Worm (Caenorhabditis elegans) whole organism, L4 larva: ENCODE results near the gene str-252.

Source experiments
- D1046.2 ChIP-seq: fragments of 200-800 bp; sonication (Bioruptor generic); IDR thresholded peaks from 2 replicates; pipeline ENCODE4 v1.3.6; 2022; ENCODE audit warnings: missing genetic modification characterization, missing compliant biosample characterization
- F10B5.3 ChIP-seq: sonication (generic microtip); optimal IDR thresholded peaks from 2 replicates; lab custom pipeline; 2016; ENCODE audit warnings: mild to moderate bottlenecking, missing genetic modification characterization, missing compliant biosample characterization
- F49E8.2 ChIP-seq: sonication (generic microtip); optimal IDR thresholded peaks from 2 replicates; lab custom pipeline; 2016; ENCODE audit warnings: missing compliant biosample characterization, mild to moderate bottlenecking, missing genetic modification characterization, borderline replicate concordance
- T26A8.4 ChIP-seq: fragments of 200-800 bp; sonication (Bioruptor generic); IDR thresholded peaks from 2 replicates; pipeline ENCODE4 v1.3.6; 2022; ENCODE audit warnings: missing genetic modification characterization, missing compliant biosample characterization
- Y105C5A.15 ChIP-seq: fragments of 200-800 bp; sonication (Bioruptor generic); IDR thresholded peaks from 2 replicates; pipeline ENCODE4 v1.3.6; 2022; ENCODE audit warnings: missing genetic modification characterization, missing compliant biosample characterization
- Y75B8A.6 ChIP-seq: fragments of 200-800 bp; sonication (Bioruptor generic); IDR thresholded peaks from 2 replicates; pipeline ENCODE4 v1.3.6; 2022; ENCODE audit warnings: missing genetic modification reagents, missing genetic modification characterization, missing compliant biosample characterization
- aha-1 ChIP-seq: fragments of 150-350 bp; peaks from one replicate; lab custom pipeline; 2014; ENCODE audit warnings: missing biosample characterization, missing genetic modification characterization
- aly-2 ChIP-seq: sonication (generic microtip); optimal IDR thresholded peaks from 2 replicates; lab custom pipeline; 2018; ENCODE audit warnings: missing biosample characterization, missing genetic modification characterization
- attf-4 ChIP-seq: sonication (generic microtip); optimal IDR thresholded peaks from 3 replicates; lab custom pipeline; 2017; ENCODE audit warnings: missing biosample characterization, missing genetic modification characterization
- ceh-32 ChIP-seq: sonication (generic microtip); optimal IDR thresholded peaks from 2 replicates; lab custom pipeline; 2016; ENCODE audit warnings: mild to moderate bottlenecking, missing genetic modification characterization, missing compliant biosample characterization; ENCODE audit not compliant: poor library complexity
- ceh-62 ChIP-seq: sonication (generic microtip); optimal IDR thresholded peaks from 2 replicates; lab custom pipeline; 2017; ENCODE audit warnings: missing biosample characterization, missing genetic modification characterization
- ceh-82 ChIP-seq: sonication (generic microtip); optimal IDR thresholded peaks from 2 replicates; lab custom pipeline; 2017; ENCODE audit warnings: missing biosample characterization, missing genetic modification characterization
- ces-1 ChIP-seq: fragments of 150-350 bp; sonication (generic microtip); optimal IDR thresholded peaks from 4 replicates; lab custom pipeline; 2014; ENCODE audit warnings: missing biosample characterization, missing genetic modification reagents, missing genetic modification characterization
- ctbp-1 ChIP-seq: fragments of 200-800 bp; sonication (Bioruptor generic); IDR thresholded peaks from 2 replicates; pipeline ENCODE4 v1.3.6; 2022; ENCODE audit warnings: missing genetic modification reagents, missing genetic modification characterization, missing compliant biosample characterization
- dmd-8 ChIP-seq: fragments of 200-800 bp; sonication (Bioruptor generic); IDR thresholded peaks from 2 replicates; pipeline ENCODE4 v1.3.6; 2022; ENCODE audit warnings: missing genetic modification characterization, missing compliant biosample characterization
- dpl-1 ChIP-seq: fragments of 150-350 bp; optimal IDR thresholded peaks from 2 replicates; lab custom pipeline; 2014; ENCODE audit warnings: missing biosample characterization, missing genetic modification reagents, missing genetic modification characterization
- egl-27 ChIP-seq: sonication (generic microtip); optimal IDR thresholded peaks from 3 replicates; lab custom pipeline; 2017; ENCODE audit warnings: missing biosample characterization, missing genetic modification reagents, missing genetic modification characterization
- egl-43 ChIP-seq: fragments of 200-800 bp; sonication (Bioruptor generic); IDR thresholded peaks from 2 replicates; pipeline ENCODE4 v1.3.6; 2022; ENCODE audit warnings: missing genetic modification reagents, missing genetic modification characterization, missing compliant biosample characterization
- hlh-30 ChIP-seq: sonication (generic microtip); optimal IDR thresholded peaks from 2 replicates; lab custom pipeline; 2017; ENCODE audit warnings: antibody characterized with exemption, mild to moderate bottlenecking, missing genetic modification characterization, missing compliant biosample characterization; ENCODE audit not compliant: insufficient read depth
- lin-38 ChIP-seq: fragments of 200-800 bp; sonication (Bioruptor generic); IDR thresholded peaks from 2 replicates; pipeline ENCODE4 v1.3.6; 2022; ENCODE audit warnings: missing genetic modification reagents, missing genetic modification characterization, missing compliant biosample characterization
- lin-39 ChIP-seq: fragments of 150-350 bp; optimal IDR thresholded peaks from 2 replicates; lab custom pipeline; 2014; ENCODE audit warnings: missing biosample characterization, missing genetic modification reagents, missing genetic modification characterization
- madf-5 ChIP-seq, 2 experiments: fragments of 200-800 bp; sonication (Bioruptor generic); IDR thresholded peaks; 2 replicates each; pipeline ENCODE4 v1.3.6; 2022; ENCODE audit warnings: missing compliant biosample characterization in 2 of 2, missing genetic modification characterization in 2 of 2
- madf-9 ChIP-seq: fragments of 200-800 bp; sonication (Bioruptor generic); conservative IDR thresholded peaks from 2 replicates; pipeline ENCODE4 v1.3.6; 2022; ENCODE audit warnings: missing genetic modification reagents, missing genetic modification characterization, missing compliant biosample characterization
- mep-1 ChIP-seq: fragments of 150-350 bp; sonication (generic microtip); optimal IDR thresholded peaks from 3 replicates; lab custom pipeline; 2014; ENCODE audit warnings: missing biosample characterization, missing genetic modification characterization
- nhr-10 ChIP-seq: fragments of 150-350 bp; optimal IDR thresholded peaks from 2 replicates; lab custom pipeline; 2014; ENCODE audit warnings: missing biosample characterization, missing genetic modification characterization
- nhr-111 ChIP-seq: fragments of 200-800 bp; sonication (Bioruptor generic); optimal IDR thresholded peaks from 2 replicates; lab custom pipeline; 2018; ENCODE audit warnings: mild to moderate bottlenecking, missing genetic modification characterization, missing compliant biosample characterization
- nhr-28 ChIP-seq: fragments of 150-350 bp; optimal IDR thresholded peaks from 2 replicates; lab custom pipeline; 2014; ENCODE audit warnings: missing biosample characterization, missing genetic modification characterization
- pha-4 ChIP-seq, 2 experiments: fragments of 150-350 bp in 1 of 2; fragments of 200-800 bp in 1 of 2; sonication (Bioruptor generic) in 1 of 2; IDR thresholded peaks in 1 of 2; optimal IDR thresholded peaks in 1 of 2; 2 replicates each; pipeline versions ENCODE4 v1.3.6 to Lab custom; 2014 to 2022; ENCODE audit warnings: missing genetic modification characterization in 2 of 2, missing genetic modification reagents in 2 of 2, missing biosample characterization in 1 of 2, missing compliant biosample characterization in 1 of 2
- set-16 ChIP-seq: fragments of 200-800 bp; sonication (Bioruptor generic); IDR thresholded peaks from 2 replicates; pipeline ENCODE4 v1.3.6; 2022; ENCODE audit warnings: missing genetic modification reagents, missing genetic modification characterization, missing compliant biosample characterization
- skn-1 ChIP-seq: fragments of 150-350 bp; optimal IDR thresholded peaks from 2 replicates; lab custom pipeline; 2014; ENCODE audit warnings: missing biosample characterization, missing genetic modification characterization
- tra-1 ChIP-seq: fragments of 200-800 bp; sonication (Bioruptor generic); IDR thresholded peaks from 2 replicates; pipeline ENCODE4 v1.3.6; 2022; ENCODE audit warnings: missing genetic modification reagents, missing genetic modification characterization, missing compliant biosample characterization
- unc-62 ChIP-seq, 3 experiments: fragments of 150-350 bp in 1 of 3; sonication (generic microtip); optimal IDR thresholded peaks in 2 of 3; peaks in 1 of 3; 1 replicate in 1 of 3; 2 replicates in 2 of 3; lab custom pipeline; 2014 to 2017; ENCODE audit warnings: missing biosample characterization in 3 of 3, missing genetic modification characterization in 3 of 3, missing genetic modification reagents in 3 of 3, missing genotype in 1 of 3
- zfp-3 ChIP-seq: fragments of 200-800 bp; sonication (Bioruptor generic); conservative IDR thresholded peaks from 2 replicates; pipeline ENCODE4 v1.3.6; 2022; ENCODE audit warnings: missing genetic modification reagents, missing genetic modification characterization, missing compliant biosample characterization
- zip-11 ChIP-seq: fragments of 200-800 bp; sonication (Bioruptor generic); IDR thresholded peaks from 2 replicates; pipeline ENCODE4 v1.3.6; 2022; ENCODE audit warnings: missing genetic modification characterization, missing compliant biosample characterization
- zip-2 ChIP-seq: fragments of 150-350 bp; optimal IDR thresholded peaks from 2 replicates; lab custom pipeline; 2014; ENCODE audit warnings: missing biosample characterization, missing genetic modification characterization

str-252 gene

ce11 chrV:13926398-13926797, 10.1 kb downstream of the str-252 start, which contains the start of gene srxa-12:
TSS of gene srxa-12 (plus strand) at chrV:13926698.
- TF ChIP-seq madf-5 (GFP tag; IDR thresholded peaks at IDR 0.05; lab: Robert Waterston, UW): no peak
- no peak for TF ChIP-seq Y75B8A.6 (GFP tag; lab: Robert Waterston, UW)
- TF ChIP-seq zip-2 (tag; lab: Kevin White, UChicago): no peak
- TF ChIP-seq tra-1 (GFP tag; lab: Robert Waterston, UW): no peak
- TF ChIP-seq F49E8.2 (tag; lab: Kevin White, UChicago): no peak
- TF ChIP-seq T26A8.4 (GFP tag; lab: Robert Waterston, UW): no peak
- no peak for TF ChIP-seq zip-11 (GFP tag; lab: Robert Waterston, UW)
- no peak for TF ChIP-seq D1046.2
- TF ChIP-seq ceh-32 (tag; lab: Kevin White, UChicago): no peak
- TF ChIP-seq pha-4 (GFP tag; IDR thresholded peaks at IDR 0.05; lab: Robert Waterston, UW): no peak
- TF ChIP-seq pha-4 (tag; optimal IDR thresholded peaks at IDR 0.05; lab: Kevin White, UChicago): no peak
- no peak for TF ChIP-seq lin-38 (GFP tag; lab: Robert Waterston, UW)
- TF ChIP-seq, all 104 proteins: peak for 0

DNA sequence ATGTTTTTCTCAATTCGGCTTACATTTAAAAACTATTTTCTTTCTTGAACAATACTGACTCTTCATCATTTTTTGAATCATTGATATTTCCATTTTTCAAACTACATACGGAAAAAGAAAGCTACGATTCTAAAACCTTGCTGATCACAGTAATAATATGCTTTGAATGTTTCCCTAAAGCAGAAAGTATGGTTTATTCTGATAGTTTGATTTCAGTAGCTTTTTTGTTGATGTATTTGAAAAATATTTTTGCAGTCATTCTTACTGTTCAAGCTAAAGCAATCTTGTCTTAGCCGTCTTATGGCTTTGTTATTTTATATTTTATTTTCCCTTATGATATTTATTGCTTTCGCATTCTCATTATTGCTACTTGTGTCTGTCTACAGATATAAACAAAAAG, 13.2 kb downstream of the str-252 start, which contains the start of gene srxa-13:
srxa-13 (plus strand) TSS at position 301 of the 400 bp plus-strand sequence.
- TF ChIP-seq aly-2 (tag; lab: Kevin White, UChicago): no peak
- no peak for TF ChIP-seq ces-1 (GFP tag; lab: Kevin White, UChicago)
- no peak for TF ChIP-seq dmd-8 (GFP tag; lab: Robert Waterston, UW)

DNA sequence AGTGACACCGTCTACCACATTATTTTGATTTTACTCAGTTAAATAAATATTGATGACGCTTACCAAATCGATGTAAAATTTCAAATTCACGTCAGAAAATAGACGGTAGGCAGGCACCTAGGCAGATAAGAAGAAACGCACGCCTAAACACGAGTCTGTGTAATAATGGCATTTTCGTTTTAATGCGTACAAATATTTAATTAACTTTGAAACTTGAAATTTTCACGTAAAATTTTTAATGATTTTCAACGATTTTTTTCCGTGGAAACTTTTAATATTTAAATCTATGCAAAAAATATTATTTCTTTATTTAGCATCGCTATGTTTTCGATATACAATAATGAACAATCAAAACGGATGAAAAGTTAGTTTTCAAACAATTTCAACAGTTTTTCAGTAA, 14.9 kb downstream of the str-252 start, which contains the start of gene C06B3.16:
C06B3.16 (plus strand) TSS at position 301 of the 400 bp plus-strand sequence.
- TF ChIP-seq nhr-111 (GFP tag; lab: Kevin White, UChicago): no peak
- no peak for TF ChIP-seq F10B5.3 (tag; lab: Kevin White, UChicago)
- no peak for TF ChIP-seq ctbp-1 (GFP tag; lab: Robert Waterston, UW)
- no peak for TF ChIP-seq egl-27 (tag; lab: Kevin White, UChicago)
- no peak for TF ChIP-seq ces-1 (GFP tag; lab: Kevin White, UChicago)
- no peak for TF ChIP-seq egl-43
- TF ChIP-seq set-16: no peak
- peak; percentile 18 for TF ChIP-seq aha-1 (tag; lab: Kevin White, UChicago)
- TF ChIP-seq zfp-3 (GFP tag; lab: Robert Waterston, UW): no peak
- TF ChIP-seq, all 104 proteins: peak for 1

DNA sequence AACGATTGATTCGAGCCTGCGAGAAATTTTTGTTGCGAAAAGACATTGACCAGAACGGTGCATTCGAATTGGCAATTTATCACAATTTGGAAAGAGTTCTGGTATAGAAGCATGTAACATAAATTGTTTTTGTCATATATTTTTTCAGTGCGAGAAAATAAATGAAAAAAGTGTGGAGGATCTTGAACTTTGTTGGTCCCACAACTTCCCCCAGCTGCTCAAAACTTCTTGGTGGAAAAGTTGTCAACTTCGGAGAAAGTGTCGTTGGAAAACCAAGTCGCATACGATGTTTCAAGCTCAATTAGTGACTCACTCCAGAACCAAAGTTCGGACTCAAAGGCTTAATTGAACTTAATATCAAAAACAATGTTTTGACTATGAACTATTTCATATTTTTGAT, 15.7 kb downstream of the str-252 start:
- TF ChIP-seq Y105C5A.15 (GFP tag; lab: Robert Waterston, UW) (no peak), aha-1 (tag; lab: Kevin White, UChicago) (peak; percentile 94), skn-1 (tag; lab: Kevin White, UChicago) (no peak), madf-5 (GFP tag; IDR thresholded peaks at IDR 0.05; lab: Robert Waterston, UW) (no peak), unc-62 (GFP tag; optimal IDR thresholded peaks at IDR 0.05 in 1 of 2; lab: Kevin White, UChicago) (peak in 1 of 2 experiments; percentile 34), unc-62 (tag; optimal IDR thresholded peaks at IDR 0.05; lab: Kevin White, UChicago) (no peak), ceh-82 (tag; lab: Kevin White, UChicago) (no peak)

- peak; percentile 7 for TF ChIP-seq hlh-30 (tag; lab: Kevin White, UChicago)
- TF ChIP-seq D1046.2: no peak
- TF ChIP-seq nhr-28 (tag; lab: Kevin White, UChicago): peak; percentile 19
These were observed 18.2 kb downstream of the str-252 start, which contains the start of gene R10D12.1 for ce11 chrV:13934545-13934944. TSS of gene R10D12.1 (minus strand) at chrV:13934645.

ce11 chrV:13935423-13935822, 19.1 kb downstream of the str-252 start:
- TF ChIP-seq dpl-1 (no peak), lin-39 (tag; lab: Kevin White, UChicago) (no peak), zip-2 (tag; lab: Kevin White, UChicago) (no peak), ces-1 (GFP tag; lab: Kevin White, UChicago) (no peak), mep-1 (no peak), attf-4 (tag; lab: Kevin White, UChicago) (no peak), ceh-62 (tag; lab: Kevin White, UChicago) (no peak), pha-4 (GFP tag; IDR thresholded peaks at IDR 0.05; lab: Robert Waterston, UW) (no peak), pha-4 (tag; optimal IDR thresholded peaks at IDR 0.05; lab: Kevin White, UChicago) (no peak), nhr-10 (tag; lab: Kevin White, UChicago) (no peak), zfp-3 (GFP tag; lab: Robert Waterston, UW) (no peak), madf-9 (no peak)
